Worm (Caenorhabditis elegans): ENCODE measurements around the gene pst-1.

DNA sequence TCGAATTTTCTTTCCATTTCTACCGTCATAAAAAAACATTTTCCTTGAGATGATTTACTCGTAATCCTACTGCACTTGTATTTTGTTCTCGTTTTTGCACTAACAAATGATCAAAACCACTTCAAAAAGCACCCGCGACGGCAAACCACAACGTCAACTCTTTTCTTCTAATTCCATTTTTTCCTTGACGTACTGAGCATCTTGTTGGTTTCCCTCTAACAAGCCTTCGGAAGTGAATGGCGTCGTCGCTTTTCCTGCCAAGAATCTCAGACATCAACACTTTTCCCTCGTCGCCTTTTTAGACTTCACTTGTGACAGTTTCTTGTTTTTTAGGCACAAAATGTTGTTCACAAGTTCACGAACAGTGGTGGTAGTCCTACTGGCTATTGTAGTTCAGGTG, 30.8 kb upstream of the pst-1 start, which contains the start of gene C04E6.13:
- TF ChIP-seq ztf-6 (GFP tag; IDR thresholded peaks at IDR 0.05) (no peak), bed-2 (GFP tag; IDR thresholded peaks at IDR 0.05) (no peak), snpc-4 (GFP tag; optimal IDR thresholded peaks at IDR 0.05) (no peak), snpc-4 (tag; optimal IDR thresholded peaks at IDR 0.05) (no peak), ets-4 (GFP tag; optimal IDR thresholded peaks at IDR 0.05) (no peak), ceh-27 (GFP tag; optimal IDR thresholded peaks at IDR 0.05) (no peak), sptf-2 (GFP tag; optimal IDR thresholded peaks at IDR 0.05) (no peak), hmg-1.2 (GFP tag; IDR thresholded peaks at IDR 0.05) (no peak), ztf-26 (tag; optimal IDR thresholded peaks at IDR 0.05) (no peak)

Data from whole organism, young adult.